Fruit fly (Drosophila melanogaster) whole organism, embryonic: ENCODE results near the gene tws.

Experiments
- Ada2b ChIP-seq: fragments of 200-800 bp; sonication (Bioruptor generic); IDR thresholded peaks from 2 replicates; pipeline ENCODE4 v1.3.6; 2022; ENCODE audit warnings: missing biosample characterization, missing genetic modification characterization
- CG10366 ChIP-seq: fragments of 200-800 bp; sonication (Bioruptor generic); IDR thresholded peaks from 2 replicates; pipeline ENCODE4 v1.3.6; 2022; ENCODE audit warnings: missing biosample characterization, missing genetic modification characterization
- CG11696 ChIP-seq: fragments of 200-800 bp; sonication (Bioruptor generic); IDR thresholded peaks from 2 replicates; pipeline ENCODE4 v1.3.6; 2022; ENCODE audit warnings: missing biosample characterization, missing genetic modification characterization
- CG12659 ChIP-seq: fragments of 200-800 bp; sonication (Bioruptor generic); optimal IDR thresholded peaks from 3 replicates; lab custom pipeline; 2017; ENCODE audit warnings: mild to moderate bottlenecking, missing biosample characterization, missing genetic modification reagents, missing genetic modification characterization
- CG13424 ChIP-seq: fragments of 200-800 bp; sonication (Bioruptor generic); optimal IDR thresholded peaks from 2 replicates; lab custom pipeline; 2019; ENCODE audit warnings: missing biosample characterization, mild to moderate bottlenecking, missing genetic modification characterization, moderate library complexity
- CG13775 ChIP-seq: fragments of 200-800 bp; sonication (Bioruptor generic); optimal IDR thresholded peaks from 3 replicates; lab custom pipeline; 2017; ENCODE audit warnings: missing biosample characterization, mild to moderate bottlenecking, missing genetic modification characterization
- CG14710 ChIP-seq: fragments of 200-800 bp; sonication (Bioruptor generic); optimal IDR thresholded peaks from 3 replicates; lab custom pipeline; 2019; ENCODE audit warnings: missing biosample characterization, mild to moderate bottlenecking, missing genetic modification characterization, moderate library complexity
- CG15479 ChIP-seq: fragments of 200-800 bp; sonication (Bioruptor generic); optimal IDR thresholded peaks from 3 replicates; lab custom pipeline; 2019; ENCODE audit warnings: missing biosample characterization, mild to moderate bottlenecking, missing genetic modification characterization, moderate library complexity
- CG1603 ChIP-seq: fragments of 200-800 bp; sonication (Bioruptor generic); optimal IDR thresholded peaks from 2 replicates; lab custom pipeline; 2019; ENCODE audit warnings: missing biosample characterization, mild to moderate bottlenecking, missing genetic modification characterization, moderate library complexity
- CG17361 ChIP-seq: fragments of 200-800 bp; sonication (Bioruptor generic); IDR thresholded peaks from 3 replicates; pipeline ENCODE4 v1.3.6; 2022; ENCODE audit warnings: missing biosample characterization, missing genetic modification characterization
- CG18262 ChIP-seq: fragments of 200-800 bp; optimal IDR thresholded peaks from 3 replicates; lab custom pipeline; 2019; ENCODE audit warnings: missing biosample characterization, mild to moderate bottlenecking, missing genetic modification characterization, moderate library complexity
- CG18619 ChIP-seq: fragments of 200-800 bp; sonication (Bioruptor generic); optimal IDR thresholded peaks from 3 replicates; lab custom pipeline; 2017; ENCODE audit warnings: missing biosample characterization, mild to moderate bottlenecking, missing genetic modification characterization
- CG2678 ChIP-seq: fragments of 200-800 bp; sonication (Bioruptor generic); optimal IDR thresholded peaks from 3 replicates; lab custom pipeline; 2019; ENCODE audit warnings: missing biosample characterization, mild to moderate bottlenecking, missing genetic modification characterization, moderate library complexity
- CG31365 ChIP-seq: fragments of 200-800 bp; sonication (Bioruptor generic); optimal IDR thresholded peaks from 2 replicates; lab custom pipeline; 2018; ENCODE audit warnings: missing biosample characterization, mild to moderate bottlenecking, missing genetic modification characterization
- CG32772 ChIP-seq: fragments of 200-800 bp; sonication (Bioruptor generic); IDR thresholded peaks from 2 replicates; pipeline ENCODE4 v1.3.6; 2022; ENCODE audit warnings: missing biosample characterization, missing genetic modification characterization
- CG34376 ChIP-seq: fragments of 200-800 bp; sonication (Bioruptor generic); optimal IDR thresholded peaks from 2 replicates; lab custom pipeline; 2018; ENCODE audit warnings: missing biosample characterization, mild to moderate bottlenecking, missing genetic modification characterization
- CG43689 ChIP-seq: fragments of 200-800 bp; sonication (Bioruptor generic); IDR thresholded peaks from 2 replicates; pipeline ENCODE4 v1.3.6; 2022; ENCODE audit warnings: missing biosample characterization, missing genetic modification characterization
- CG4707 ChIP-seq: fragments of 200-800 bp; sonication (Bioruptor generic); optimal IDR thresholded peaks from 2 replicates; lab custom pipeline; 2018; ENCODE audit warnings: missing biosample characterization, mild to moderate bottlenecking, missing genetic modification characterization, moderate library complexity
- CG6765 ChIP-seq: fragments of 200-800 bp; sonication (Bioruptor generic); optimal IDR thresholded peaks from 3 replicates; lab custom pipeline; 2017; ENCODE audit warnings: missing biosample characterization, mild to moderate bottlenecking, missing genetic modification characterization
- CG6791 ChIP-seq: fragments of 200-800 bp; sonication (Bioruptor generic); IDR thresholded peaks from 3 replicates; pipeline ENCODE4 v1.3.6; 2022; ENCODE audit warnings: missing biosample characterization, missing genetic modification characterization; ENCODE audit not compliant: partially characterized antibody
- CG7372 ChIP-seq: fragments of 200-800 bp; sonication (Bioruptor generic); IDR thresholded peaks from 2 replicates; pipeline ENCODE4 v1.3.6; 2022; ENCODE audit warnings: missing biosample characterization, missing genetic modification characterization
- CG7839 ChIP-seq: fragments of 200-800 bp; sonication (Bioruptor generic); optimal IDR thresholded peaks from 3 replicates; lab custom pipeline; 2018; ENCODE audit warnings: missing biosample characterization, mild to moderate bottlenecking, missing genetic modification characterization, moderate library complexity
- CG7928 ChIP-seq: fragments of 200-800 bp; sonication (Bioruptor generic); optimal IDR thresholded peaks from 2 replicates; lab custom pipeline; 2017; ENCODE audit warnings: missing biosample characterization, mild to moderate bottlenecking, missing genetic modification characterization
- Chrac-16 ChIP-seq: fragments of 200-800 bp; sonication (Bioruptor generic); optimal IDR thresholded peaks from 3 replicates; lab custom pipeline; 2016; ENCODE audit warnings: missing biosample characterization, missing genetic modification characterization
- Dp ChIP-seq: fragments of 200-800 bp; sonication (Bioruptor generic); optimal IDR thresholded peaks from 2 replicates; lab custom pipeline; 2018; ENCODE audit warnings: missing biosample characterization, mild to moderate bottlenecking, missing genetic modification characterization, moderate library complexity
- HLH3B ChIP-seq: fragments of 200-800 bp; sonication (Bioruptor generic); IDR thresholded peaks from 2 replicates; pipeline ENCODE4 v1.3.6; 2022; ENCODE audit warnings: missing biosample characterization, missing genetic modification characterization
- Hey ChIP-seq: fragments of 200-800 bp; sonication (Bioruptor generic); optimal IDR thresholded peaks from 3 replicates; lab custom pipeline; 2018; ENCODE audit warnings: missing biosample characterization, mild to moderate bottlenecking, missing genetic modification characterization
- Med ChIP-seq: fragments of 200-800 bp; sonication (Bioruptor generic); peaks from one replicate; lab custom pipeline; 2016; ENCODE audit warnings: missing biosample characterization, missing genetic modification characterization, mild to moderate bottlenecking, inconsistent platforms, moderate library complexity
- NK7.1 ChIP-seq: fragments of 200-800 bp; sonication (Bioruptor generic); optimal IDR thresholded peaks from 3 replicates; lab custom pipeline; 2016; ENCODE audit warnings: missing biosample characterization, missing genetic modification characterization
- Sry-δ ChIP-seq: fragments of 200-800 bp; sonication (Bioruptor generic); optimal IDR thresholded peaks from 2 replicates; lab custom pipeline; 2016; ENCODE audit warnings: missing biosample characterization, missing genetic modification characterization
- br ChIP-seq: fragments of >200 bp; optimal IDR thresholded peaks from 2 replicates; lab custom pipeline; 2017
- bsh ChIP-seq, 2 experiments: fragments of 200-800 bp; sonication (Bioruptor generic); optimal IDR thresholded peaks; 2 replicates each; lab custom pipeline; 2017 to 2018; ENCODE audit warnings: mild to moderate bottlenecking in 2 of 2, missing biosample characterization in 2 of 2, missing genetic modification characterization in 2 of 2, moderate library complexity in 1 of 2
- gce ChIP-seq: fragments of 200-800 bp; sonication (Bioruptor generic); IDR thresholded peaks from 3 replicates; pipeline ENCODE4 v1.3.6; 2022; ENCODE audit warnings: missing biosample characterization, missing genetic modification characterization
- gem ChIP-seq: fragments of 200-800 bp; sonication (Bioruptor generic); optimal IDR thresholded peaks from 2 replicates; lab custom pipeline; 2019; ENCODE audit warnings: missing biosample characterization, mild to moderate bottlenecking, missing genetic modification characterization, moderate library complexity
- gfzf ChIP-seq: fragments of 200-800 bp; sonication (Bioruptor generic); optimal IDR thresholded peaks from 2 replicates; lab custom pipeline; 2016; ENCODE audit warnings: missing biosample characterization, mild to moderate bottlenecking, missing genetic modification characterization, moderate library complexity
- gsb-n ChIP-seq: fragments of 200-800 bp; sonication (Bioruptor generic); optimal IDR thresholded peaks from 3 replicates; lab custom pipeline; 2018; ENCODE audit warnings: missing biosample characterization, mild to moderate bottlenecking, missing genetic modification characterization
- hb ChIP-seq: fragments of 200-800 bp; sonication (Bioruptor generic); IDR thresholded peaks from 3 replicates; pipeline ENCODE4 v1.3.6; 2022; ENCODE audit warnings: missing biosample characterization, missing genetic modification characterization; ENCODE audit not compliant: partially characterized antibody
- hbn ChIP-seq: fragments of 200-800 bp; sonication (Bioruptor generic); IDR thresholded peaks from 2 replicates; pipeline ENCODE4 v1.3.6; 2022; ENCODE audit warnings: missing biosample characterization, missing genetic modification characterization; ENCODE audit not compliant: partially characterized antibody
- hth ChIP-seq: fragments of >200 bp; optimal IDR thresholded peaks from 2 replicates; lab custom pipeline; 2017; ENCODE audit warnings: inconsistent platforms
- jing ChIP-seq: fragments of 200-800 bp; sonication (Bioruptor generic); optimal IDR thresholded peaks from 2 replicates; lab custom pipeline; 2018; ENCODE audit warnings: missing biosample characterization, mild to moderate bottlenecking, missing genetic modification characterization
- lmd ChIP-seq: fragments of 200-800 bp; sonication (Bioruptor generic); IDR thresholded peaks from 2 replicates; pipeline ENCODE4 v1.3.6; 2022; ENCODE audit warnings: missing biosample characterization, missing genetic modification characterization
- nau ChIP-seq: fragments of 200-800 bp; sonication (Bioruptor generic); optimal IDR thresholded peaks from 3 replicates; lab custom pipeline; 2017; ENCODE audit warnings: missing biosample characterization, mild to moderate bottlenecking, missing genetic modification characterization, missing genetic modification reagents
- nerfin-2 ChIP-seq: fragments of 200-800 bp; sonication (Bioruptor generic); IDR thresholded peaks from 2 replicates; pipeline ENCODE4 v1.3.6; 2022; ENCODE audit warnings: missing biosample characterization, missing genetic modification characterization; ENCODE audit not compliant: partially characterized antibody
- pros ChIP-seq: fragments of 200-800 bp; sonication (Bioruptor generic); optimal IDR thresholded peaks from 3 replicates; lab custom pipeline; 2019; ENCODE audit warnings: missing biosample characterization, mild to moderate bottlenecking, missing genetic modification characterization, moderate library complexity
- pum ChIP-seq: fragments of 200-800 bp; sonication (Bioruptor generic); optimal IDR thresholded peaks from 2 replicates; lab custom pipeline; 2016; ENCODE audit warnings: missing biosample characterization, missing genetic modification characterization
- salm ChIP-seq: fragments of 200-800 bp; sonication (Bioruptor generic); optimal IDR thresholded peaks from 2 replicates; lab custom pipeline; 2018; ENCODE audit warnings: missing biosample characterization, mild to moderate bottlenecking, missing genetic modification characterization
- slou ChIP-seq: fragments of 200-800 bp; sonication (Bioruptor generic); optimal IDR thresholded peaks from 3 replicates; lab custom pipeline; 2016; ENCODE audit warnings: missing biosample characterization, missing genetic modification characterization
- sr ChIP-seq: fragments of 200-800 bp; sonication (Bioruptor generic); IDR thresholded peaks from 3 replicates; pipeline ENCODE4 v1.3.6; 2022; ENCODE audit warnings: missing biosample characterization, missing genetic modification characterization
- stc ChIP-seq: fragments of 200-800 bp; sonication (Bioruptor generic); IDR thresholded peaks from 2 replicates; pipeline ENCODE4 v1.3.6; 2022; ENCODE audit warnings: missing biosample characterization, missing genetic modification characterization

tws gene

DNA sequence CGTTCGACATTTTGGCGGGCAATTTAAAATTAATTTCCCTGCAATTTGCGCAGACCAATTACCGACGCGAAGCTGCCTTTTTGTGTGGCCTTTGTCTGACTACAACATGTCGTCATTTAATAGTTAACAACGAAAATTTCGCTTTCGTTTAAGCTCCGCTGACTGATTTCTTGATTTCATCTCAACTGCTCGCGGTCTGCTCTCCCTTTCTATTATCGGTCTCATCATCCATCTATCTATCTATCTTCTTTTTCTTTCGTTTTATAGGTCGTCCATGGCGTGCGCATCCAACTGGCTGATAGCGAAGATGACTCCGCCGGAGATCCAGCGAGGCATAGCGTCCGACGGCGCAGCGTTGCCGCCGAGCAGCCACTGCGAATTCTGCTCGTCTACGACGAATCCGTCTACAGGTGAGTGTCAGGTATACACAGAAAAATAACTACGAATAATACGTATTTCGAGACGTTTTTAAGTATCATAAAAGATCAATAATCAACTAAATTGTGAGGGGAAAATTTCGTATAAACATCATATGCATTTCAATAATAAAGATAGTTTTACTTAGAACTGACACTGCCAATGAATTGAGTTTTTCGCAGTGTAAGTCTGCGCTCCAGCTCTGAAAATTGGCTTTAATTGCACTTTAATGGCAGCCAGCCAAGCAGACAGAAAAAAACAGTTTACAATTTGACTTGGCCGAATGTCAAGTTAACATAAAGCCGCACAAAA lies 14.5 kb upstream of the tws start (continued):
- TF ChIP-seq CG4707, result no peak
- TF ChIP-seq nau (GFP tag; lab: Kevin White, UChicago), result no peak
- no peak for TF ChIP-seq CG17361
- peak; percentile 53 for TF ChIP-seq Med
- no peak for TF ChIP-seq CG18619 (GFP tag; lab: Kevin White, UChicago)
- peak; percentile 20 for TF ChIP-seq pum (GFP tag; lab: Kevin White, UChicago)
- no peak for TF ChIP-seq jing (GFP tag; lab: Kevin White, UChicago)
- no peak for TF ChIP-seq gce (GFP tag; lab: Robert Waterston, UW)
- 0 out of 2 replicates have a peak, but pooled peaks have one; percentile 8 for TF ChIP-seq CG32772 (GFP tag; lab: Robert Waterston, UW)
- peak; percentile 17 for TF ChIP-seq CG12659 (GFP tag; lab: Kevin White, UChicago)
- peak; percentile 65 for TF ChIP-seq CG1603 (tag; lab: Kevin White, UChicago)
- no peak for TF ChIP-seq sr (GFP tag; lab: Robert Waterston, UW)
- no peak for TF ChIP-seq hb (GFP tag; lab: Robert Waterston, UW)
- no peak for TF ChIP-seq CG7839
- no peak for TF ChIP-seq CG7928 (GFP tag; lab: Kevin White, UChicago)
- TF ChIP-seq CG15479, result no peak
- TF ChIP-seq CG10366 (GFP tag; lab: Robert Waterston, UW), result peak; percentile 60; the same call in 1 of the 2 replicates
- TF ChIP-seq CG6791 (GFP tag; lab: Robert Waterston, UW), result no peak
- TF ChIP-seq gem (tag; lab: Kevin White, UChicago), result peak; percentile 65
- TF ChIP-seq CG34376, result no peak
- peak in 1 of 2 experiments; percentile 29 for TF ChIP-seq bsh (GFP tag; optimal IDR thresholded peaks at IDR 0.05; lab: Kevin White, UChicago)
- TF ChIP-seq CG13424, result peak; percentile 35
- TF ChIP-seq CG2678 (tag; lab: Kevin White, UChicago), result no peak
- no peak for TF ChIP-seq gfzf
- TF ChIP-seq CG6765 (GFP tag; lab: Kevin White, UChicago), result no peak
- peak; percentile 39; the same call in 1 of the 2 replicates for TF ChIP-seq HLH3B
- no peak for TF ChIP-seq CG13775 (GFP tag; lab: Kevin White, UChicago)
- TF ChIP-seq CG43689 (GFP tag; lab: Robert Waterston, UW), result 0 out of 2 replicates have a peak, but pooled peaks have one; percentile 23
- TF ChIP-seq Sry-δ (GFP tag; lab: Kevin White, UChicago), result no peak
- no peak for TF ChIP-seq Hey (tag; lab: Kevin White, UChicago)
- no peak for TF ChIP-seq Dp
- TF ChIP-seq CG14710 (tag; lab: Kevin White, UChicago), result no peak
- TF ChIP-seq pros (GFP tag; lab: Kevin White, UChicago), result no peak
- no peak for TF ChIP-seq salm
- TF ChIP-seq lmd (GFP tag; lab: Robert Waterston, UW), result 0 out of 2 replicates have a peak, but pooled peaks have one; percentile 40
- no peak for TF ChIP-seq slou
- TF ChIP-seq CG7372, result no peak
- TF ChIP-seq br (lab: Kevin White, UChicago), result no peak
- TF ChIP-seq CG31365 (tag; lab: Kevin White, UChicago), result no peak
- no peak for TF ChIP-seq hth
- TF ChIP-seq Chrac-16 (GFP tag; lab: Kevin White, UChicago), result no peak
- TF ChIP-seq nerfin-2 (GFP tag; lab: Robert Waterston, UW), result no peak
- no peak for TF ChIP-seq CG11696 (GFP tag; lab: Robert Waterston, UW)
- TF ChIP-seq Ada2b (GFP tag; lab: Robert Waterston, UW), result peak; percentile 34; the same call in 1 of the 2 replicates
- no peak for TF ChIP-seq hbn (GFP tag; lab: Robert Waterston, UW)
- no peak for TF ChIP-seq CG18262 (tag; lab: Kevin White, UChicago)
- TF ChIP-seq NK7.1 (GFP tag; lab: Kevin White, UChicago), result no peak
- no peak for TF ChIP-seq gsb-n (tag; lab: Kevin White, UChicago)
- TF ChIP-seq stc (GFP tag; lab: Robert Waterston, UW), result peak; percentile 24; the same call in 1 of the 2 replicates
